Worm (Caenorhabditis elegans): Measurements from ENCODE around the gene mrps-33.

DNA sequence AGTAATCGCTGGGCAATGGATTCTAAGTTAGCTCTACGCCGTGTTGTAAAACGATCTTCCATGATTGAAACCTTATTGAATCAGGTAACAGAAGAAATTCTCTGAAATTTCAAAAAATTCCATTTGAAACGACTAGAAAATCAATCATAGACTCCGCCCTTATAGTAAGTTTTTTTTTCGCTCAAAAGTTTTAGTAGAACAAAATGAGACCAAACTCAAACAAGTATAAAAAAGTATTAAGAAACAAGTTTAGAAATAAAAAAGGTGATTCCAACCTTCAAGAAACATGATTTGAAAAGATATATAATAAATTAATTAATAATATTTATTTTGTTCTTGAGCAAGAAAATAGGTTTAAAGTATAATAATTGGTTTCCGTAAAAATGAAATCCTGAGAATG lies 38.2 kb upstream of the mrps-33 start, which contains the start of gene C33D9.6:
- TF ChIP-seq let-526 (GFP tag; IDR thresholded peaks at IDR 0.05) (no peak), sea-2 (GFP tag; IDR thresholded peaks at IDR 0.05) (no peak), ama-1 (optimal IDR thresholded peaks at IDR 0.05) (no peak), ama-1 (GFP tag; optimal IDR thresholded peaks at IDR 0.05) (no peak), unc-62 (GFP tag; optimal IDR thresholded peaks at IDR 0.05) (no peak), efl-1 (GFP tag; optimal IDR thresholded peaks at IDR 0.05) (no peak), ceh-100 (GFP tag; IDR thresholded peaks at IDR 0.05) (no peak), madf-10 (tag; optimal IDR thresholded peaks at IDR 0.05) (no peak)
